Worm (Caenorhabditis elegans) whole organism, L4/young adult: ENCODE results near the gene dap-3.

Experiments used
- W03F9.2 ChIP-seq: fragments of 150-350 bp; optimal IDR thresholded peaks from 2 replicates; lab custom pipeline; 2014; ENCODE audit warnings: missing biosample characterization, missing genetic modification characterization
- dao-5 ChIP-seq: sonication (generic microtip); optimal IDR thresholded peaks from 2 replicates; lab custom pipeline; 2016; ENCODE audit warnings: missing genotype, missing genetic modification characterization, moderate library complexity, missing compliant biosample characterization
- him-1 ChIP-seq: sonication (generic microtip); optimal IDR thresholded peaks from 2 replicates; lab custom pipeline; 2016; ENCODE audit warnings: missing genotype, missing genetic modification reagents, missing genetic modification characterization, missing compliant biosample characterization

Gene dap-3

DNA sequence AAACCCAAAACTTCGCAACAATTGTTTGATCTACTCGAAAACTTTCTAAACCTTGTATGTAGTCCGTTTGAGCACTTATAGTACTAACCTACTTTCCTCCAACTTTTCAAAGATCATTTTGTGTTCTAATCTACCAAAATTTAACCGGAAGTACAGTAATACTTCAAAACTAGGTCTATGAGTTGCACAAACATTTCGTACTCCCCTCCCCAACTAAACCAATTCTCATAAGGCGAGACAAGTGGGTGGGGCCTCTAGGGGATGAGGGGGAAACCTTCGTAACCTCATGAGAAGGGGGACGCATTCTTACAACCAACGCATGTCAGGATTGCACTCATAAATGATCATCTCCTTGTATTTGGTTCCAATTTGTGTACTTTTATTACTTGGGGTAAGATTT is 41.0 kb downstream of the dap-3 start, which contains the start of gene cutl-9:
Gene cutl-9 (plus strand): TSS at position 301 of the 400 bp plus-strand sequence.
- TF ChIP-seq W03F9.2 (tag; lab: Kevin White, UChicago) (no peak), him-1 (tag; lab: Kevin White, UChicago) (no peak), dao-5 (no peak)

DNA sequence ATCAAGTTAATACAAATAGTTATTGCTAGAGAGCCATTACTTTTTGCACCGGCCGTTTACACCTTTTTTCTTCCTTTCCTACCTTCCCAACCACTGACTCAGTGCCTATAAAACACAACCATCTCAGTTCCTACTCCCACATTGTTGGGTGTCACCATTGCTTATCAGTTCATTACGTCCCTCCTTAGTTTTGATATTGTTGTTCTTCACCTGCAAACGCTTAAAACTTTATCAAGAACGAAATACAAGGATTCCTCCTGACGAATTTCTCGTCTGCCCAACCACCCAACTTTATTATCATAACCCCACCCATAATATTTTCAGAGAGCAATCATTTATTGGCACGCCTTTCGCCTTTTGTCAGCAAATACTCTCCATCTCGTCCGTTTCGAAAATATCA is 46.2 kb downstream of the dap-3 start:
- TF ChIP-seq dao-5 (no peak), W03F9.2 (tag; lab: Kevin White, UChicago) (no peak), him-1 (tag; lab: Kevin White, UChicago) (no peak)

DNA sequence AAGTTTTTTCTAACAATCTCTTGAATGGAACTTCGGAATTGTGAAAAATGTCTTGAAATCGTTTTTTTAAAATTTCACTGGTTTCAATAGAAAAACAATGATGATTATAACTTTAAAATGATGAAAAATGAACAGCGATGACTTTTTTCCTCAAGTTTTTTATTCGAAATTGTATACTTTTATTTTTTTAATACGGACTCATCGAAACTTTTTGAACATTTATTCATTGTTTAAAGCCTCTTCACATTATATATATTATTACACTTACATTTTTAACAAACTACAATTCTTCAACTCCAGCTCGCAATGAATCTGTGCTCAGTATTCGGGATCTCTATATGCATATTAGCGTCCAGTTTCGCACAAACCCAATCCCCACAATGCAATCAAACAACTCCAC is 47.0 kb downstream of the dap-3 start, which contains the start of gene M28.8:
Gene M28.8 (plus strand): TSS at position 301 of the 400 bp plus-strand sequence.
- TF ChIP-seq dao-5 (no peak), W03F9.2 (tag; lab: Kevin White, UChicago) (no peak), him-1 (tag; lab: Kevin White, UChicago) (no peak)

- TF ChIP-seq dao-5: no peak
- TF ChIP-seq W03F9.2 (tag; lab: Kevin White, UChicago): no peak
- no peak for TF ChIP-seq him-1 (tag; lab: Kevin White, UChicago)
These were observed 50.0 kb downstream of the dap-3 start for ce11 chrII:10630944-10631343.
